Worm (Caenorhabditis elegans) whole organism, L2 larva: Measurements from ENCODE around the gene nhr-51.

Source experiments
- C34F6.9 ChIP-seq: fragments of 150-350 bp; optimal IDR thresholded peaks from 2 replicates; lab custom pipeline; 2014; ENCODE audit warnings: missing biosample characterization, missing genetic modification characterization
- F13H6.1 ChIP-seq: sonication (generic microtip); optimal IDR thresholded peaks from 2 replicates; lab custom pipeline; 2016; ENCODE audit warnings: missing genetic modification characterization, missing compliant biosample characterization
- R02D3.7 ChIP-seq: fragments of 150-350 bp; optimal IDR thresholded peaks from 2 replicates; lab custom pipeline; 2014; ENCODE audit warnings: missing biosample characterization, missing genetic modification characterization
- ZK546.5 ChIP-seq: sonication (generic microtip); optimal IDR thresholded peaks from 2 replicates; lab custom pipeline; 2017; ENCODE audit warnings: missing biosample characterization, missing genetic modification characterization
- aly-2 ChIP-seq: fragments of 150-350 bp; optimal IDR thresholded peaks from 2 replicates; lab custom pipeline; 2014; ENCODE audit warnings: missing biosample characterization, missing genetic modification characterization
- blmp-1 ChIP-seq: sonication (generic microtip); optimal IDR thresholded peaks from 2 replicates; lab custom pipeline; 2017; ENCODE audit warnings: missing genetic modification characterization, mild to moderate bottlenecking, missing compliant biosample characterization, antibody characterized with exemption, moderate library complexity; ENCODE audit not compliant: insufficient read depth
- ceh-82 ChIP-seq: fragments of 150-350 bp; optimal IDR thresholded peaks from 2 replicates; lab custom pipeline; 2014; ENCODE audit warnings: missing biosample characterization, missing genetic modification characterization
- crh-2 ChIP-seq: sonication (generic microtip); optimal IDR thresholded peaks from 2 replicates; lab custom pipeline; 2017; ENCODE audit warnings: missing biosample characterization, missing genetic modification characterization
- dmd-4 ChIP-seq: sonication (generic microtip); optimal IDR thresholded peaks from 2 replicates; lab custom pipeline; 2017; ENCODE audit warnings: missing biosample characterization, missing genetic modification characterization
- elt-3 ChIP-seq: sonication (generic microtip); optimal IDR thresholded peaks from 2 replicates; lab custom pipeline; 2017; ENCODE audit warnings: missing biosample characterization, missing genetic modification characterization
- gmeb-1 ChIP-seq: fragments of 150-350 bp; optimal IDR thresholded peaks from 2 replicates; lab custom pipeline; 2014; ENCODE audit warnings: missing biosample characterization, missing genetic modification characterization
- lin-11 ChIP-seq: fragments of 150-350 bp; sonication (generic microtip); optimal IDR thresholded peaks from 2 replicates; lab custom pipeline; 2014; ENCODE audit warnings: missing biosample characterization, missing genetic modification characterization, inconsistent platforms, mixed read lengths
- lin-13 ChIP-seq: fragments of 150-350 bp; optimal IDR thresholded peaks from 2 replicates; lab custom pipeline; 2014; ENCODE audit warnings: missing biosample characterization, missing genetic modification reagents, missing genetic modification characterization
- lin-39 ChIP-seq: fragments of 150-350 bp; optimal IDR thresholded peaks from 2 replicates; lab custom pipeline; 2014; ENCODE audit warnings: missing biosample characterization, missing genetic modification reagents, missing genetic modification characterization
- lsy-2 ChIP-seq, 2 experiments: fragments of 150-350 bp in 1 of 2; sonication (generic microtip) in 1 of 2; optimal IDR thresholded peaks; 2 replicates each; lab custom pipeline; 2014 to 2017; ENCODE audit warnings: missing biosample characterization in 2 of 2, missing genetic modification characterization in 2 of 2
- mab-5 ChIP-seq: fragments of 150-350 bp; optimal IDR thresholded peaks from 2 replicates; lab custom pipeline; 2014; ENCODE audit warnings: missing biosample characterization, missing genetic modification characterization
- mbf-1 ChIP-seq: sonication (generic microtip); optimal IDR thresholded peaks from 2 replicates; lab custom pipeline; 2017; ENCODE audit warnings: missing biosample characterization, missing genetic modification characterization
- mdl-1 ChIP-seq, 2 experiments: fragments of 150-350 bp in 1 of 2; sonication (generic microtip) in 1 of 2; optimal IDR thresholded peaks; 2 replicates each; lab custom pipeline; 2017; ENCODE audit warnings: missing biosample characterization in 2 of 2, missing genetic modification characterization in 2 of 2
- nhr-11 ChIP-seq: fragments of 150-350 bp; optimal IDR thresholded peaks from 2 replicates; lab custom pipeline; 2014; ENCODE audit warnings: missing biosample characterization, missing genetic modification characterization
- nhr-12 ChIP-seq: fragments of 150-350 bp; optimal IDR thresholded peaks from 2 replicates; lab custom pipeline; 2014; ENCODE audit warnings: missing biosample characterization, missing genetic modification characterization
- nhr-129 ChIP-seq: fragments of 150-350 bp; optimal IDR thresholded peaks from 2 replicates; lab custom pipeline; 2014; ENCODE audit warnings: missing biosample characterization, missing genetic modification characterization
- nhr-23 ChIP-seq: fragments of 150-350 bp; optimal IDR thresholded peaks from 2 replicates; lab custom pipeline; 2014; ENCODE audit warnings: missing biosample characterization, missing genetic modification reagents, missing genetic modification characterization
- nhr-237 ChIP-seq: fragments of 150-350 bp; optimal IDR thresholded peaks from 2 replicates; lab custom pipeline; 2014; ENCODE audit warnings: missing biosample characterization, missing genetic modification characterization
- nhr-25 ChIP-seq: fragments of 150-350 bp; sonication (generic microtip); optimal IDR thresholded peaks from 3 replicates; lab custom pipeline; 2014; ENCODE audit warnings: missing biosample characterization, missing genetic modification characterization
- nhr-77 ChIP-seq: fragments of 150-350 bp; optimal IDR thresholded peaks from 2 replicates; lab custom pipeline; 2014; ENCODE audit warnings: missing biosample characterization, missing genetic modification characterization
- peb-1 ChIP-seq: fragments of 150-350 bp; optimal IDR thresholded peaks from 2 replicates; lab custom pipeline; 2014; ENCODE audit warnings: missing biosample characterization, missing genetic modification characterization
- sem-4 ChIP-seq: fragments of 150-350 bp; optimal IDR thresholded peaks from 2 replicates; lab custom pipeline; 2014; ENCODE audit warnings: missing biosample characterization, missing genetic modification reagents, missing genetic modification characterization
- sma-3 ChIP-seq: sonication (generic microtip); optimal IDR thresholded peaks from 2 replicates; lab custom pipeline; 2016; ENCODE audit warnings: missing genetic modification reagents, missing genetic modification characterization, missing compliant biosample characterization
- sma-9 ChIP-seq, 2 experiments: fragments of 150-350 bp in 1 of 2; sonication (generic microtip) in 1 of 2; optimal IDR thresholded peaks; 2 replicates each; lab custom pipeline; 2014 to 2016; ENCODE audit warnings: missing genetic modification characterization in 2 of 2, mild to moderate bottlenecking in 1 of 2, missing biosample characterization in 1 of 2, missing compliant biosample characterization in 1 of 2, missing genetic modification reagents in 1 of 2, moderate library complexity in 1 of 2
- snpc-4 ChIP-seq: fragments of 150-350 bp; optimal IDR thresholded peaks from 2 replicates; lab custom pipeline; 2014; ENCODE audit warnings: missing biosample characterization, missing genetic modification characterization
- unc-39 ChIP-seq: fragments of 150-350 bp; optimal IDR thresholded peaks from 2 replicates; lab custom pipeline; 2014; ENCODE audit warnings: missing biosample characterization, missing genetic modification characterization
- unc-62 ChIP-seq: fragments of 150-350 bp; optimal IDR thresholded peaks from 2 replicates; lab custom pipeline; 2014; ENCODE audit warnings: missing biosample characterization, missing genetic modification reagents, missing genetic modification characterization
- zag-1 ChIP-seq: fragments of 150-350 bp; optimal IDR thresholded peaks from 2 replicates; lab custom pipeline; 2014; ENCODE audit warnings: missing biosample characterization, missing genetic modification characterization
- ztf-1 ChIP-seq: fragments of 200-800 bp; sonication (Bioruptor generic); conservative IDR thresholded peaks from 2 replicates; pipeline ENCODE4 v1.3.6; 2022; ENCODE audit warnings: missing genetic modification characterization, missing compliant biosample characterization
- ztf-11 ChIP-seq: sonication (generic microtip); optimal IDR thresholded peaks from 2 replicates; lab custom pipeline; 2017; ENCODE audit warnings: missing biosample characterization, missing genetic modification characterization
- ztf-4 ChIP-seq: fragments of 150-350 bp; optimal IDR thresholded peaks from 2 replicates; lab custom pipeline; 2014; ENCODE audit warnings: missing biosample characterization, missing genetic modification characterization

The nhr-51 gene

DNA sequence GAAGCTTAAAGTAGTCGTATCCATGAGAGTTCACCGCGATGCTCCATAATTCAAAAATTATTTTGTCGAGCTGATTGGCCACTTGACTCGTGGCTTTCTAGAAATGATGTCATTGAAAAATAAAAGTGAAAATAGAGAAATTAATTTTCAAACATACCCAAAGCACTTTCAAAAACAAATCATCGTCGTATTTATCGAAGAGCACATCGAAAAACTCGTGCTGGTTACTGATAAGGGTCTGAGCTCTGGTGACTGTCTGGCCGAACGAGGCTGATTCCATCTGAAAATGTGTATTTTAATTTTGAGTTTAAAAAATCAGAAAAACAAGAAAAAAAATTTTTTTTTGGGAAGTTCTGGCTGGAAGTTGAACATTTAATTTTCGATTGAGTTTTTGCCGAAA lies 38.6 kb downstream of the nhr-51 start:
- TF ChIP-seq nhr-23 = no peak
- TF ChIP-seq ceh-82 (tag; lab: Kevin White, UChicago) = no peak
- TF ChIP-seq lin-13 (GFP tag; lab: Kevin White, UChicago) = no peak
- TF ChIP-seq gmeb-1 (tag; lab: Kevin White, UChicago) = no peak
- TF ChIP-seq nhr-12 (tag; lab: Kevin White, UChicago) = no peak
- no peak for TF ChIP-seq mab-5 (tag; lab: Kevin White, UChicago)
- no peak for TF ChIP-seq ZK546.5 (tag; lab: Kevin White, UChicago)
- TF ChIP-seq nhr-77 (tag; lab: Kevin White, UChicago) = no peak
- no peak for TF ChIP-seq unc-62 (GFP tag; lab: Kevin White, UChicago)
- no peak for TF ChIP-seq lsy-2 (tag; optimal IDR thresholded peaks at IDR 0.05; lab: Kevin White, UChicago)
- TF ChIP-seq crh-2 (tag; lab: Kevin White, UChicago) = no peak
- no peak for TF ChIP-seq sma-3
- no peak for TF ChIP-seq peb-1 (tag; lab: Kevin White, UChicago)
- no peak for TF ChIP-seq ztf-4 (tag; lab: Kevin White, UChicago)
- TF ChIP-seq nhr-25 (tag; lab: Kevin White, UChicago) = no peak
- TF ChIP-seq sem-4 (tag; lab: Kevin White, UChicago) = no peak

- TF ChIP-seq elt-3 (no peak), unc-39 (tag; lab: Kevin White, UChicago) (no peak), nhr-25 (tag; lab: Kevin White, UChicago) (no peak), nhr-77 (tag; lab: Kevin White, UChicago) (no peak), dmd-4 (tag; lab: Kevin White, UChicago) (no peak), nhr-237 (no peak), sem-4 (tag; lab: Kevin White, UChicago) (no peak), sma-9 (GFP tag; optimal IDR thresholded peaks at IDR 0.05; lab: Kevin White, UChicago) (no peak), sma-9 (tag; optimal IDR thresholded peaks at IDR 0.05; lab: Kevin White, UChicago) (no peak)
- TF ChIP-seq, all 48 proteins: peak for 0
Measured at ce11 chrV:15715636-15716035, 41.8 kb downstream of the nhr-51 start.

- TF ChIP-seq R02D3.7 (tag; lab: Kevin White, UChicago) (no peak), nhr-12 (tag; lab: Kevin White, UChicago) (no peak), zag-1 (tag; lab: Kevin White, UChicago) (no peak), mdl-1 (tag; optimal IDR thresholded peaks at IDR 0.05; lab: Kevin White, UChicago) (no peak), unc-39 (tag; lab: Kevin White, UChicago) (no peak), gmeb-1 (tag; lab: Kevin White, UChicago) (no peak), ZK546.5 (tag; lab: Kevin White, UChicago) (no peak), nhr-11 (tag; lab: Kevin White, UChicago) (no peak), dmd-4 (tag; lab: Kevin White, UChicago) (no peak), nhr-23 (no peak), lin-39 (no peak), elt-3 (no peak), lsy-2 (tag; optimal IDR thresholded peaks at IDR 0.05; lab: Kevin White, UChicago) (no peak), C34F6.9 (no peak), ztf-4 (tag; lab: Kevin White, UChicago) (no peak)
Measured at ce11 chrV:15716679-15717078, 42.9 kb downstream of the nhr-51 start, which contains the start of gene Y6E2A.4. Gene Y6E2A.4 (minus strand): TSS chrV:15716779.

- no peak for TF ChIP-seq R02D3.7 (tag; lab: Kevin White, UChicago)
- no peak for TF ChIP-seq C34F6.9
- TF ChIP-seq lin-11 = no peak
- TF ChIP-seq mbf-1 (tag; lab: Kevin White, UChicago) = no peak
- no peak for TF ChIP-seq sma-3
- no peak for TF ChIP-seq mdl-1 (tag; optimal IDR thresholded peaks at IDR 0.05; lab: Kevin White, UChicago)
- no peak for TF ChIP-seq ztf-4 (tag; lab: Kevin White, UChicago)
- no peak for TF ChIP-seq nhr-129 (tag; lab: Kevin White, UChicago)
- no peak for TF ChIP-seq unc-62 (GFP tag; lab: Kevin White, UChicago)
- TF ChIP-seq snpc-4 (tag; lab: Kevin White, UChicago) = no peak
- no peak for TF ChIP-seq F13H6.1 (tag; lab: Kevin White, UChicago)
- no peak for TF ChIP-seq aly-2
- TF ChIP-seq dmd-4 (tag; lab: Kevin White, UChicago) = no peak
- TF ChIP-seq sma-9 (GFP tag; optimal IDR thresholded peaks at IDR 0.05; lab: Kevin White, UChicago) = no peak
- no peak for TF ChIP-seq sma-9 (tag; optimal IDR thresholded peaks at IDR 0.05; lab: Kevin White, UChicago)
- no peak for TF ChIP-seq ztf-1 (GFP tag; lab: Robert Waterston, UW)
- no peak for TF ChIP-seq ztf-11 (tag; lab: Kevin White, UChicago)
- TF ChIP-seq unc-39 (tag; lab: Kevin White, UChicago) = no peak
- no peak for TF ChIP-seq nhr-237
- TF ChIP-seq blmp-1 (tag; lab: Kevin White, UChicago) = no peak
- no peak for TF ChIP-seq lin-39
- TF ChIP-seq, all 48 proteins: peak for 0
Measured at ce11 chrV:15718562-15718961, 44.8 kb downstream of the nhr-51 start, which contains the start of gene Y6E2A.5. Gene Y6E2A.5 (minus strand): TSS chrV:15718662.
